Fruit fly (Drosophila melanogaster) Kc167 (cell line): ENCODE results near the gene CG42450.

Experiments used
- h ChIP-seq: fragments of >200 bp; optimal IDR thresholded peaks from 3 replicates; lab custom pipeline; 2018; ENCODE audit warnings: missing external identifiers
- insv ChIP-seq: fragments of >200 bp; optimal IDR thresholded peaks from 3 replicates; lab custom pipeline; 2018; ENCODE audit warnings: missing external identifiers
- psq ChIP-seq: fragments of >200 bp; optimal IDR thresholded peaks from 2 replicates; lab custom pipeline; 2017; ENCODE audit warnings: missing external identifiers

dm6 chrX:18835500-18835899, 22.4 kb downstream of the CG42450 start:
- TF ChIP-seq h (lab: Kevin White, UChicago), result no peak
- no peak for TF ChIP-seq psq
- TF ChIP-seq insv (lab: Kevin White, UChicago), result no peak
